Worm (Caenorhabditis elegans): ENCODE measurements around the gene nfx-1.

Gene nfx-1

ce11 chrIII:6405121-6405520 is 29.9 kb downstream of the nfx-1 start:
- TF ChIP-seq F10E7.11 (tag; optimal IDR thresholded peaks at IDR 0.05) = no peak
- no peak for TF ChIP-seq B0019.2 (GFP tag; conservative IDR thresholded peaks at IDR 0.05)
- TF ChIP-seq aptf-2 (GFP tag; conservative IDR thresholded peaks at IDR 0.05) = no peak
- no peak for TF ChIP-seq chd-7 (tag; optimal IDR thresholded peaks at IDR 0.05)
- no peak for TF ChIP-seq nhr-120 (GFP tag; IDR thresholded peaks at IDR 0.05)
- no peak for TF ChIP-seq lin-35 (GFP tag; optimal IDR thresholded peaks at IDR 0.05)
- no peak for TF ChIP-seq bed-2 (GFP tag; IDR thresholded peaks at IDR 0.05)
- no peak for TF ChIP-seq repo-1 (tag; optimal IDR thresholded peaks at IDR 0.05)
- no peak for TF ChIP-seq him-1 (tag; optimal IDR thresholded peaks at IDR 0.05)
- TF ChIP-seq Y53G8AR.9 (GFP tag; conservative IDR thresholded peaks at IDR 0.05) = no peak
- TF ChIP-seq T07F8.4 (tag; optimal IDR thresholded peaks at IDR 0.05) = no peak
- TF ChIP-seq snpc-1.1 (tag; optimal IDR thresholded peaks at IDR 0.05; ENCODE audit: insufficient read depth) = no peak
- no peak for TF ChIP-seq nhr-179 (tag; optimal IDR thresholded peaks at IDR 0.05)
- TF ChIP-seq K12H6.12 (tag; optimal IDR thresholded peaks at IDR 0.05) = no peak
- TF ChIP-seq Y95B8A.8 (GFP tag; IDR thresholded peaks at IDR 0.05) = no peak
- no peak for TF ChIP-seq T26A5.8 (tag; optimal IDR thresholded peaks at IDR 0.05)
- TF ChIP-seq efl-1 (GFP tag; optimal IDR thresholded peaks at IDR 0.05) = no peak
- TF ChIP-seq lag-1 (GFP tag; IDR thresholded peaks at IDR 0.05) = no peak
- TF ChIP-seq egrh-3 (GFP tag; IDR thresholded peaks at IDR 0.05) = no peak

DNA sequence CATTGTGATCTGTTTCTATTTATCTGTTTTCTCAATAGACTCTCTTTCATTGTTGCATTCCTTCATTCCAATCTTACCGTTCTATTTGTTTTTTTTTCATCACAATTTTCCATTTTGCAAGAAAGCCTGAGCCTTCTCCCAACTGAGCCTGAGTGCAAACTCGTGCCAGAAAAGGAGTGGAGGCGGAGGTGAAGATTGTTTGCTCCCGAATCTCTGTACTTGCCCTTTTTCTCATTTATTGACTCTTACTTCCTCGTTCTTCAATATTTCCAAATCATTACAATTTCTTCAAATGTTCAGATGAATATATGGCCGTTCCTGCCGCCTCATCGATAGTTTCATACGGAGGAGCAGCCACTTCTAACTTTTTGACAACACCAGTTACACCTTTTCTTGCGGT is 31.6 kb downstream of the nfx-1 start, which contains the start of gene let-756:
let-756 (plus strand) TSS at position 301 of the 400 bp plus-strand sequence.
- TF ChIP-seq akir-1 (GFP tag; optimal IDR thresholded peaks at IDR 0.05) = no peak

DNA sequence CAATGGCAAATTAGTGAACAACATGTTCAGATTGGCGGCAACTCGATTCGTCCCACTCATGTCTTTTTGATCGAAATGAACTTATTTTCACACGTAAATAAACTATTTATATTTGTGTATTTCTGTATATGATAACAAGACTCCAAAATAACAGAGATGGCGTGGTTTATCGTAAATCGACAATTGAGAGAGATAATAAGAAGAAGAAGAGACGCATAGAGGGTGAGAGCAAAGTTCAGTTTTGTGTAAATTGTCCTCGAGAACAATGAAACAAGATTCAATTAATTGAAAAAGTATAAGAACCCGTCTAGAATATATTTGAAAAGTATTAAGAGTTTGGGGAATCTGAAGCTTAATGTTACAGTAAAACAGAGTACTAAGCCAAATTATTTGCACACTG is 36.3 kb downstream of the nfx-1 start:
- TF ChIP-seq snpc-3.4 (tag; optimal IDR thresholded peaks at IDR 0.05) (no peak), nhr-80 (tag; optimal IDR thresholded peaks at IDR 0.05) (peak; percentile 3), him-1 (tag; optimal IDR thresholded peaks at IDR 0.05) (no peak), pha-4 (tag; optimal IDR thresholded peaks at IDR 0.05) (no peak), let-607 (tag; optimal IDR thresholded peaks at IDR 0.05) (no peak), efl-1 (GFP tag; optimal IDR thresholded peaks at IDR 0.05) (no peak)

- TF ChIP-seq ztf-18 (tag; optimal IDR thresholded peaks at IDR 0.05) = no peak
- no peak for TF ChIP-seq B0019.2 (GFP tag; conservative IDR thresholded peaks at IDR 0.05)
- no peak for TF ChIP-seq xnd-1 (tag; optimal IDR thresholded peaks at IDR 0.05)
- no peak for TF ChIP-seq F57C9.4 (tag; optimal IDR thresholded peaks at IDR 0.05)
- no peak for TF ChIP-seq madf-6 (GFP tag; IDR thresholded peaks at IDR 0.05)
- TF ChIP-seq him-1 (tag; optimal IDR thresholded peaks at IDR 0.05) = no peak
- no peak for TF ChIP-seq mel-28 (tag; optimal IDR thresholded peaks at IDR 0.05; ENCODE audit: borderline replicate concordance)
- no peak for TF ChIP-seq tbx-9 (tag; optimal IDR thresholded peaks at IDR 0.05; ENCODE audit: borderline replicate concordance)
- TF ChIP-seq F33H1.4 (GFP tag; IDR thresholded peaks at IDR 0.05) = no peak
- no peak for TF ChIP-seq efl-1 (GFP tag; optimal IDR thresholded peaks at IDR 0.05)
- TF ChIP-seq ztf-28 (GFP tag; IDR thresholded peaks at IDR 0.05) = no peak
These were observed 36.7 kb downstream of the nfx-1 start, which contains the start of gene C05D11.5 for ce11 chrIII:6411914-6412313. C05D11.5 (minus strand) TSS chrIII:6412014.

Measured in whole organism, young adult.